Worm (Caenorhabditis elegans) whole organism, early embryonic: ENCODE measurements around the gene flp-27.

Experiments used
- B0310.2 ChIP-seq: sonication (generic microtip); optimal IDR thresholded peaks from 2 replicates; lab custom pipeline; 2016; ENCODE audit warnings: mild to moderate bottlenecking, missing genetic modification characterization, missing compliant biosample characterization
- F13C5.2 ChIP-seq: sonication (generic microtip); optimal IDR thresholded peaks from 2 replicates; lab custom pipeline; 2017; ENCODE audit warnings: mild to moderate bottlenecking, missing genetic modification characterization, inconsistent platforms, missing compliant biosample characterization
- aly-1 ChIP-seq: sonication (generic microtip); optimal IDR thresholded peaks from 2 replicates; lab custom pipeline; 2016; ENCODE audit warnings: missing genetic modification characterization, missing compliant biosample characterization
- ama-1 ChIP-seq: fragments of 150-350 bp; optimal IDR thresholded peaks from 2 replicates; lab custom pipeline; 2014
- ceh-13 ChIP-seq: fragments of 200-800 bp; sonication (Bioruptor generic); optimal IDR thresholded peaks from 2 replicates; lab custom pipeline; 2018; ENCODE audit warnings: mild to moderate bottlenecking, missing genetic modification characterization, missing compliant biosample characterization
- ceh-36 ChIP-seq: sonication (generic microtip); optimal IDR thresholded peaks from 2 replicates; lab custom pipeline; 2016; ENCODE audit warnings: missing genetic modification characterization, inconsistent platforms, missing compliant biosample characterization
- ets-7 ChIP-seq: sonication (generic microtip); optimal IDR thresholded peaks from 2 replicates; lab custom pipeline; 2016; ENCODE audit warnings: missing genotype, missing genetic modification characterization, missing compliant biosample characterization
- flt-1 ChIP-seq: fragments of 200-800 bp; sonication (Bioruptor generic); IDR thresholded peaks from 2 replicates; pipeline ENCODE4 v1.3.6; 2022; ENCODE audit warnings: missing genetic modification characterization, missing compliant biosample characterization
- hmbx-1 ChIP-seq: sonication (generic microtip); optimal IDR thresholded peaks from 2 replicates; lab custom pipeline; 2016; ENCODE audit warnings: mild to moderate bottlenecking, missing genetic modification characterization, missing compliant biosample characterization
- hmg-4 ChIP-seq: fragments of 200-800 bp; sonication (Bioruptor generic); optimal IDR thresholded peaks from 2 replicates; lab custom pipeline; 2018; ENCODE audit warnings: mild to moderate bottlenecking, missing genetic modification characterization, missing compliant biosample characterization
- hnd-1 ChIP-seq: sonication (generic microtip); optimal IDR thresholded peaks from 2 replicates; lab custom pipeline; 2016; ENCODE audit warnings: missing genetic modification characterization, missing compliant biosample characterization
- pes-1 ChIP-seq: fragments of 200-800 bp; sonication (Bioruptor generic); IDR thresholded peaks from 2 replicates; pipeline ENCODE4 v1.3.6; 2022; ENCODE audit warnings: missing genetic modification reagents, missing genetic modification characterization, missing compliant biosample characterization
- scrt-1 ChIP-seq: fragments of 200-800 bp; sonication (Bioruptor generic); IDR thresholded peaks from 2 replicates; pipeline ENCODE4 v1.3.6; 2022; ENCODE audit warnings: missing genetic modification characterization, missing compliant biosample characterization
- sea-1 ChIP-seq: fragments of 200-800 bp; sonication (Bioruptor generic); conservative IDR thresholded peaks from 2 replicates; pipeline ENCODE4 v1.3.6; 2022; ENCODE audit warnings: missing genetic modification characterization, missing compliant biosample characterization
- tbx-11 ChIP-seq: fragments of 200-800 bp; sonication (Bioruptor generic); IDR thresholded peaks from 2 replicates; pipeline ENCODE4 v1.3.6; 2022; ENCODE audit warnings: missing genetic modification characterization, missing compliant biosample characterization
- tbx-37 ChIP-seq: fragments of 200-800 bp; sonication (Bioruptor generic); conservative IDR thresholded peaks from 2 replicates; pipeline ENCODE4 v1.3.6; 2022; ENCODE audit warnings: missing genetic modification reagents, missing genetic modification characterization, missing compliant biosample characterization
- tra-4 ChIP-seq: sonication (generic microtip); optimal IDR thresholded peaks from 2 replicates; lab custom pipeline; 2017; ENCODE audit warnings: missing genetic modification characterization, missing compliant biosample characterization

Gene flp-27

ce11 chrII:5648272-5648671 lies 32.5 kb upstream of the flp-27 start, which contains the start of gene ddl-1:
ddl-1 (minus strand) TSS chrII:5648372.
- TF ChIP-seq ceh-36 (tag; lab: Kevin White, UChicago) (no peak), pes-1 (GFP tag; lab: Robert Waterston, UW) (no peak), ets-7 (no peak)

- TF ChIP-seq tbx-37 (peak; percentile 59), pes-1 (GFP tag; lab: Robert Waterston, UW) (peak; percentile 59; the same call in 1 of the 2 replicates), ets-7 (no peak), F13C5.2 (tag; lab: Kevin White, UChicago) (peak; percentile 16), tbx-11 (GFP tag; lab: Robert Waterston, UW) (no peak)
Observed at ce11 chrII:5649236-5650004, 31.4 kb upstream of the flp-27 start, which contains the start of the genes sam-4, F59E12.17 and zyg-1. sam-4 (minus strand) TSS chrII:5649286. F59E12.17 (minus strand) TSS chrII:5649470. zyg-1 (plus strand) TSS chrII:5649748.

ce11 chrII:5651426-5651825 lies 29.4 kb upstream of the flp-27 start:
- no peak for TF ChIP-seq scrt-1 (GFP tag; lab: Robert Waterston, UW)
- peak; percentile 16 for TF ChIP-seq aly-1

- TF ChIP-seq sea-1, result no peak
- no peak for TF ChIP-seq hnd-1
- TF ChIP-seq ama-1 (lab: Kevin White, UChicago), result no peak
- TF ChIP-seq ceh-36 (tag; lab: Kevin White, UChicago), result no peak
- TF ChIP-seq tbx-11 (GFP tag; lab: Robert Waterston, UW), result no peak
- no peak for TF ChIP-seq hmg-4 (GFP tag; lab: Kevin White, UChicago)
- no peak for TF ChIP-seq aly-1
- no peak for TF ChIP-seq ceh-13
- TF ChIP-seq scrt-1 (GFP tag; lab: Robert Waterston, UW), result no peak
- no peak for TF ChIP-seq flt-1 (GFP tag; lab: Robert Waterston, UW)
- TF ChIP-seq tbx-37, result no peak
- no peak for TF ChIP-seq B0310.2 (tag; lab: Kevin White, UChicago)
- TF ChIP-seq tra-4 (tag; lab: Kevin White, UChicago), result no peak
- TF ChIP-seq pes-1 (GFP tag; lab: Robert Waterston, UW), result no peak
- TF ChIP-seq ets-7, result no peak
- TF ChIP-seq hmbx-1 (tag; lab: Kevin White, UChicago), result no peak
Observed at ce11 chrII:5652334-5652733, 28.5 kb upstream of the flp-27 start, which contains the start of gene bli-2. bli-2 (minus strand) TSS chrII:5652434.

ce11 chrII:5654215-5654614 lies 26.6 kb upstream of the flp-27 start, which contains the start of gene F59E12.1:
F59E12.1 (plus strand) TSS chrII:5654515.
- TF ChIP-seq hmbx-1 (tag; lab: Kevin White, UChicago), result no peak
- no peak for TF ChIP-seq ceh-13
- TF ChIP-seq sea-1, result no peak
- no peak for TF ChIP-seq tra-4 (tag; lab: Kevin White, UChicago)
- no peak for TF ChIP-seq tbx-11 (GFP tag; lab: Robert Waterston, UW)
- TF ChIP-seq F13C5.2 (tag; lab: Kevin White, UChicago), result no peak

- no peak for TF ChIP-seq hmg-4 (GFP tag; lab: Kevin White, UChicago)
- TF ChIP-seq sea-1, result no peak
- no peak for TF ChIP-seq flt-1 (GFP tag; lab: Robert Waterston, UW)
- no peak for TF ChIP-seq tra-4 (tag; lab: Kevin White, UChicago)
- no peak for TF ChIP-seq aly-1
Observed at ce11 chrII:5659675-5660074, 21.1 kb upstream of the flp-27 start, which contains the start of gene fut-3. fut-3 (minus strand) TSS chrII:5659775.

ce11 chrII:5660155-5660554 lies 20.6 kb upstream of the flp-27 start:
- TF ChIP-seq scrt-1 (GFP tag; lab: Robert Waterston, UW) (no peak), ceh-13 (no peak), tbx-11 (GFP tag; lab: Robert Waterston, UW) (no peak), B0310.2 (tag; lab: Kevin White, UChicago) (no peak), sea-1 (no peak), F13C5.2 (tag; lab: Kevin White, UChicago) (no peak), aly-1 (no peak), tbx-37 (no peak), ceh-36 (tag; lab: Kevin White, UChicago) (no peak), hnd-1 (no peak), tra-4 (tag; lab: Kevin White, UChicago) (no peak), pes-1 (GFP tag; lab: Robert Waterston, UW) (no peak), hmbx-1 (tag; lab: Kevin White, UChicago) (no peak)

ce11 chrII:5660736-5661734 lies 19.8 kb upstream of the flp-27 start, which contains the start of the genes ift-43 and mdt-26:
ift-43 (minus strand) TSS chrII:5660786.
mdt-26 (plus strand) TSS chrII:5661181.
- no peak for TF ChIP-seq aly-1
- TF ChIP-seq hmg-4 (GFP tag; lab: Kevin White, UChicago), result peak; percentile 82
- peak; percentile 5; the same call in 1 of the 2 replicates for TF ChIP-seq tbx-37
- TF ChIP-seq F13C5.2 (tag; lab: Kevin White, UChicago), result peak; percentile 46
- peak; percentile 24 for TF ChIP-seq B0310.2 (tag; lab: Kevin White, UChicago)
- peak; percentile 98 for TF ChIP-seq ama-1 (lab: Kevin White, UChicago)
- no peak for TF ChIP-seq ets-7
- peak; percentile 82 for TF ChIP-seq sea-1
- no peak for TF ChIP-seq hmbx-1 (tag; lab: Kevin White, UChicago)
- TF ChIP-seq tra-4 (tag; lab: Kevin White, UChicago), result no peak
- no peak for TF ChIP-seq hnd-1
- TF ChIP-seq tbx-11 (GFP tag; lab: Robert Waterston, UW), result peak; percentile 67
- no peak for TF ChIP-seq ceh-13
- peak; percentile 54; the same call in 1 of the 2 replicates for TF ChIP-seq flt-1 (GFP tag; lab: Robert Waterston, UW)
- peak; percentile 76 for TF ChIP-seq scrt-1 (GFP tag; lab: Robert Waterston, UW)
- peak; percentile 67 for TF ChIP-seq pes-1 (GFP tag; lab: Robert Waterston, UW)
- TF ChIP-seq ceh-36 (tag; lab: Kevin White, UChicago), result peak; percentile 27
